Worm (Caenorhabditis elegans): ENCODE measurements around the gene C01G10.1.

Gene C01G10.1

ce11 chrV:15058423-15058822 is 41.1 kb upstream of the C01G10.1 start:
- TF ChIP-seq unc-62 (GFP tag; optimal IDR thresholded peaks at IDR 0.05 in 1 of 2) = peak in 1 of 2 experiments; percentile 98
- no peak for TF ChIP-seq unc-62 (tag; optimal IDR thresholded peaks at IDR 0.05)
- no peak for TF ChIP-seq zip-2 (tag; optimal IDR thresholded peaks at IDR 0.05)

- TF ChIP-seq tag-97 (GFP tag; IDR thresholded peaks at IDR 0.05) (no peak), T20F7.1 (GFP tag; optimal IDR thresholded peaks at IDR 0.05) (no peak), lin-1 (GFP tag; IDR thresholded peaks at IDR 0.05) (no peak), mes-2 (tag; optimal IDR thresholded peaks at IDR 0.05; ENCODE audit: poor library complexity, severe bottlenecking) (no peak), hmg-1.1 (GFP tag; IDR thresholded peaks at IDR 0.05) (no peak), T26A8.4 (GFP tag; IDR thresholded peaks at IDR 0.05) (no peak), snpc-1.2 (GFP tag; IDR thresholded peaks at IDR 0.05) (no peak)
Measured at ce11 chrV:15058965-15059364, 40.6 kb upstream of the C01G10.1 start.

ce11 chrV:15059534-15059933 is 40.0 kb upstream of the C01G10.1 start, which contains the start of the genes mcm-3 and C25D7.15:
Gene mcm-3, minus strand, starts transcription at chrV:15059599.
Gene C25D7.15, plus strand, starts transcription at chrV:15059808.
- TF ChIP-seq dpl-1 (GFP tag; optimal IDR thresholded peaks at IDR 0.05) (peak; percentile 85), nhr-48 (tag; optimal IDR thresholded peaks at IDR 0.05) (peak; percentile 12), pqm-1 (tag; optimal IDR thresholded peaks at IDR 0.05) (no peak), lin-38 (GFP tag; IDR thresholded peaks at IDR 0.05) (peak; percentile 66), sdz-12 (GFP tag; optimal IDR thresholded peaks at IDR 0.05) (no peak), daf-19 (GFP tag; conservative IDR thresholded peaks at IDR 0.05) (no peak), nhr-6 (tag; optimal IDR thresholded peaks at IDR 0.05) (peak; percentile 79), mes-2 (tag; optimal IDR thresholded peaks at IDR 0.05; ENCODE audit: poor library complexity, severe bottlenecking) (peak; percentile 64), hlh-11 (tag; optimal IDR thresholded peaks at IDR 0.05) (peak; percentile 5), daf-12 (tag; optimal IDR thresholded peaks at IDR 0.05) (no peak), unc-130 (GFP tag; optimal IDR thresholded peaks at IDR 0.05) (peak; percentile 25), hlh-30 (tag; optimal IDR thresholded peaks at IDR 0.05; ENCODE audit: insufficient read depth) (no peak), daf-16 (GFP tag; optimal IDR thresholded peaks at IDR 0.05) (no peak), daf-16 (tag; optimal IDR thresholded peaks at IDR 0.05) (peak; percentile 70)

- TF ChIP-seq nhr-42 (GFP tag; IDR thresholded peaks at IDR 0.05) (no peak), fos-1 (tag; optimal IDR thresholded peaks at IDR 0.05) (no peak), aha-1 (tag) (peak; percentile 73), daf-12 (tag; optimal IDR thresholded peaks at IDR 0.05) (no peak), dmd-9 (GFP tag; IDR thresholded peaks at IDR 0.05) (no peak), unc-62 (GFP tag; optimal IDR thresholded peaks at IDR 0.05 in 1 of 2) (peak in 1 of 2 experiments; percentile 18), unc-62 (tag; optimal IDR thresholded peaks at IDR 0.05) (no peak), lin-39 (tag; optimal IDR thresholded peaks at IDR 0.05) (no peak), F26F4.8 (GFP tag; conservative IDR thresholded peaks at IDR 0.05) (no peak), mep-1 (tag; optimal IDR thresholded peaks at IDR 0.05) (no peak), hlh-11 (tag; optimal IDR thresholded peaks at IDR 0.05) (no peak)
Measured at ce11 chrV:15060595-15060994, 39.0 kb upstream of the C01G10.1 start.

- no peak for TF ChIP-seq D1046.2 (GFP tag; IDR thresholded peaks at IDR 0.05)
- TF ChIP-seq daf-16 (GFP tag; optimal IDR thresholded peaks at IDR 0.05) = no peak
- no peak for TF ChIP-seq daf-16 (tag; optimal IDR thresholded peaks at IDR 0.05)
- no peak for TF ChIP-seq unc-62 (GFP tag; optimal IDR thresholded peaks at IDR 0.05 in 1 of 2)
- TF ChIP-seq unc-62 (tag; optimal IDR thresholded peaks at IDR 0.05) = no peak
- TF ChIP-seq ZK546.5 (tag; optimal IDR thresholded peaks at IDR 0.05) = no peak
- no peak for TF ChIP-seq hlh-11 (tag; optimal IDR thresholded peaks at IDR 0.05)
- TF ChIP-seq lin-13 (GFP tag; optimal IDR thresholded peaks at IDR 0.05) = no peak
- TF ChIP-seq ceh-82 (tag; optimal IDR thresholded peaks at IDR 0.05) = no peak
- no peak for TF ChIP-seq mdt-29 (GFP tag; IDR thresholded peaks at IDR 0.05)
- TF ChIP-seq skn-1 (tag; optimal IDR thresholded peaks at IDR 0.05) = no peak
- TF ChIP-seq hlh-30 (tag; optimal IDR thresholded peaks at IDR 0.05; ENCODE audit: insufficient read depth) = no peak
- TF ChIP-seq fos-1 (tag; optimal IDR thresholded peaks at IDR 0.05) = no peak
- no peak for TF ChIP-seq ztf-7 (tag; optimal IDR thresholded peaks at IDR 0.05)
- TF ChIP-seq egl-27 (tag; optimal IDR thresholded peaks at IDR 0.05) = no peak
Measured at ce11 chrV:15063987-15064386, 35.6 kb upstream of the C01G10.1 start, which contains the start of gene rap-2. Gene rap-2, minus strand, starts transcription at chrV:15064087.
